Worm (Caenorhabditis elegans) whole organism, young adult: ENCODE data around the gene sre-28.

Source experiments
- B0035.1 ChIP-seq: sonication (generic microtip); optimal IDR thresholded peaks from 2 replicates; lab custom pipeline; 2016; ENCODE audit warnings: missing genetic modification characterization, mild to moderate bottlenecking, missing compliant biosample characterization, missing genotype, missing genetic modification reagents
- dpff-1 ChIP-seq: sonication (generic microtip); optimal IDR thresholded peaks from 2 replicates; lab custom pipeline; 2017; ENCODE audit warnings: mild to moderate bottlenecking, missing genetic modification characterization, missing compliant biosample characterization
- egl-18 ChIP-seq: fragments of 200-800 bp; sonication (Bioruptor generic); IDR thresholded peaks from 2 replicates; pipeline ENCODE4 v1.3.6; 2022; ENCODE audit warnings: missing genetic modification reagents, missing genetic modification characterization, missing compliant biosample characterization
- him-1 ChIP-seq: sonication (generic microtip); optimal IDR thresholded peaks from 2 replicates; lab custom pipeline; 2016; ENCODE audit warnings: missing genotype, missing genetic modification reagents, missing genetic modification characterization, missing compliant biosample characterization

DNA sequence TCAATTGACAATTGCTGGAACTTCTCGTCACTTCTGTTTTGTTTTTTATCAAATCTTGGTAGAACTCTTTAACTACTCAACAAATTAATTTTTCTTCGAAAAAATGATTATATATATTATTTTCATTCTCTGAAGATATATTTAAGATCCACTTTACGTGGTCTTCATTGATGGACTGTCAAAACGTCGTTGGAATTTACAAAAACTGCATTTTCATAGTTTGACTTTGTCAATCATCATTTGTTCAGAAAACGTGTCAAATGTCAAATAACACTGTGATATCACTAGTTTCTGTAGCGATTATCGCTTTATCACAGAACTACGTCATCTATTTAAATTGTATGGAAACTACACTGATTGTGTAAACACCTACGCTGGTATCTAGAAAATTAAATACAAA lies 19.8 kb upstream of the sre-28 start:
- TF ChIP-seq B0035.1 (no peak), him-1 (tag; lab: Kevin White, UChicago) (no peak), dpff-1 (tag; lab: Kevin White, UChicago) (no peak), egl-18 (GFP tag; lab: Robert Waterston, UW) (no peak)
